Fruit fly (Drosophila melanogaster): ENCODE data around the gene CG17104.

- TF ChIP-seq ewg (GFP tag; optimal IDR thresholded peaks at IDR 0.05), result no peak
- no peak for TF ChIP-seq Sox100B (GFP tag; optimal IDR thresholded peaks at IDR 0.05)
- no peak for TF ChIP-seq Hr3 (GFP tag; optimal IDR thresholded peaks at IDR 0.05)
- TF ChIP-seq CG6765 (GFP tag; optimal IDR thresholded peaks at IDR 0.05), result no peak
- TF ChIP-seq CG12769 (tag; optimal IDR thresholded peaks at IDR 0.05), result no peak
- TF ChIP-seq Asciz (GFP tag; optimal IDR thresholded peaks at IDR 0.05), result no peak
- no peak for TF ChIP-seq HmgD (GFP tag; optimal IDR thresholded peaks at IDR 0.05)
- no peak for TF ChIP-seq Tbp (GFP tag; optimal IDR thresholded peaks at IDR 0.05)
- no peak for TF ChIP-seq CG7839 (tag; optimal IDR thresholded peaks at IDR 0.05)
- TF ChIP-seq CG6854 (GFP tag; optimal IDR thresholded peaks at IDR 0.05), result no peak
- TF ChIP-seq ab (GFP tag; optimal IDR thresholded peaks at IDR 0.05), result no peak
- TF ChIP-seq CG3995 (GFP tag; optimal IDR thresholded peaks at IDR 0.05), result no peak
- no peak for TF ChIP-seq CG31388 (GFP tag; optimal IDR thresholded peaks at IDR 0.05)
- no peak for TF ChIP-seq sisA (GFP tag; IDR thresholded peaks at IDR 0.05)
Measured at dm6 chr2L:10701499-10702062, 24.6 kb downstream of the CG17104 start, which contains the start of gene Lip1.
